Worm (Caenorhabditis elegans): ENCODE data around the gene ctf-4.

DNA sequence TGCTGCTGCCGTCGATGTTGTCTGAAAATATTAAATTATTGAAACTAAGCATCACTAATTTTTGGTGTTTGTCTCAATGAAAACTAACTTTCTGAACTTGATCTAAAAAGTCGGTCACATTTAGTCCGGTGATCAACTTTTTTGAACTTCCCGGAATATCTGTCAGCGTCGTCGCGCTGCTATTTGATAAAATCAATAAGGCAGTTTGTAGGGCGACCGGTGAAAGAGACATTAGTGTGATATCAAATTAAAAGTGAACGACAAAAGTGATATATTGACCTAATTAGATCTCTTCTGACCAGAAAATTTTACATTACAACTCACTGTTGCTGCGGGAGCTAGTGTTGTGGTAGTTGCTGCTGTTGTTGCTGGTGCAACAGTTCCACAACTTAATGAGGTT, 5.6 kb upstream of the ctf-4 start:
- no peak for TF ChIP-seq pha-4 (tag; optimal IDR thresholded peaks at IDR 0.05)
- TF ChIP-seq C17E4.6 (GFP tag; IDR thresholded peaks at IDR 0.05), result no peak
- TF ChIP-seq snpc-4 (GFP tag; optimal IDR thresholded peaks at IDR 0.05), result no peak
- TF ChIP-seq snpc-4 (tag; optimal IDR thresholded peaks at IDR 0.05), result no peak
- TF ChIP-seq T07F8.4 (tag; optimal IDR thresholded peaks at IDR 0.05), result no peak
- no peak for TF ChIP-seq lin-54 (GFP tag; optimal IDR thresholded peaks at IDR 0.05)
- no peak for TF ChIP-seq nhr-120 (GFP tag; IDR thresholded peaks at IDR 0.05)

All from whole organism, young adult.